Worm (Caenorhabditis elegans): ENCODE measurements around the gene dyf-17.

- TF ChIP-seq nhr-129 (tag; optimal IDR thresholded peaks at IDR 0.05): no peak
- TF ChIP-seq lin-13 (GFP tag; optimal IDR thresholded peaks at IDR 0.05): no peak
- TF ChIP-seq nhr-25 (tag; optimal IDR thresholded peaks at IDR 0.05): no peak
- TF ChIP-seq unc-62 (GFP tag; optimal IDR thresholded peaks at IDR 0.05): no peak
- TF ChIP-seq elt-3 (tag; optimal IDR thresholded peaks at IDR 0.05): no peak
- TF ChIP-seq dmd-4 (tag; optimal IDR thresholded peaks at IDR 0.05): no peak
- no peak for TF ChIP-seq fos-1 (tag; optimal IDR thresholded peaks at IDR 0.05)
- no peak for TF ChIP-seq egl-27 (tag; optimal IDR thresholded peaks at IDR 0.05)
- TF ChIP-seq unc-39 (tag; optimal IDR thresholded peaks at IDR 0.05): no peak
- TF ChIP-seq nhr-11 (tag; optimal IDR thresholded peaks at IDR 0.05): no peak
- TF ChIP-seq nhr-21 (tag; optimal IDR thresholded peaks at IDR 0.05): no peak
- no peak for TF ChIP-seq ceh-82 (tag; optimal IDR thresholded peaks at IDR 0.05)
Measured at ce11 chrV:19116872-19117372, 10.4 kb upstream of the dyf-17 start.
